Worm (Caenorhabditis elegans) whole organism, late embryonic: ENCODE data around the gene T07H3.7.

ENCODE experiments used
- ama-1 ChIP-seq: fragments of 150-350 bp; optimal IDR thresholded peaks from 2 replicates; lab custom pipeline; 2014
- che-1 ChIP-seq: sonication (generic microtip); optimal IDR thresholded peaks from 2 replicates; lab custom pipeline; 2016; ENCODE audit warnings: mild to moderate bottlenecking, missing genetic modification characterization, missing compliant biosample characterization
- fkh-10 ChIP-seq: fragments of 150-350 bp; optimal IDR thresholded peaks from 2 replicates; lab custom pipeline; 2014; ENCODE audit warnings: missing biosample characterization, missing genetic modification reagents, missing genetic modification characterization
- pha-2 ChIP-seq: sonication (generic microtip); optimal IDR thresholded peaks from 2 replicates; lab custom pipeline; 2017; ENCODE audit warnings: mild to moderate bottlenecking, missing genetic modification characterization, missing compliant biosample characterization

ce11 chrII:1616382-1616781, 26.6 kb upstream of the T07H3.7 start, which contains the start of gene fbxa-165:
- no peak for TF ChIP-seq pha-2 (tag; lab: Kevin White, UChicago)
- TF ChIP-seq ama-1, result no peak
- no peak for TF ChIP-seq che-1
- TF ChIP-seq fkh-10 (GFP tag; lab: Kevin White, UChicago), result no peak
